Worm (Caenorhabditis elegans) whole organism, L1 larva: ENCODE measurements around the gene pqn-65.
A peak's percentile ranks its signal among the peaks of the same experiment; 100 is the strongest.

Source experiments
- C04F5.9 ChIP-seq: sonication (generic microtip); optimal IDR thresholded peaks from 2 replicates; lab custom pipeline; 2016; ENCODE audit warnings: missing genetic modification characterization, missing compliant biosample characterization
- C16A3.4 ChIP-seq: fragments of 150-350 bp; optimal IDR thresholded peaks from 2 replicates; lab custom pipeline; 2014; ENCODE audit warnings: missing biosample characterization, missing genetic modification characterization
- C34B4.2 ChIP-seq: sonication (generic microtip); optimal IDR thresholded peaks from 2 replicates; lab custom pipeline; 2017; ENCODE audit warnings: mild to moderate bottlenecking, missing genetic modification characterization, missing compliant biosample characterization
- alr-1 ChIP-seq: fragments of 200-800 bp; sonication (Bioruptor generic); optimal IDR thresholded peaks from 2 replicates; lab custom pipeline; 2018; ENCODE audit warnings: borderline replicate concordance, mild to moderate bottlenecking, missing genetic modification characterization, missing compliant biosample characterization
- ama-1 ChIP-seq: fragments of 150-350 bp; optimal IDR thresholded peaks from 2 replicates; lab custom pipeline; 2014
- blmp-1 ChIP-seq: fragments of 150-350 bp; optimal IDR thresholded peaks from 2 replicates; lab custom pipeline; 2014; ENCODE audit warnings: missing biosample characterization, missing genetic modification characterization
- ceh-63 ChIP-seq: fragments of 200-800 bp; sonication (Bioruptor generic); optimal IDR thresholded peaks from 2 replicates; lab custom pipeline; 2018; ENCODE audit warnings: mild to moderate bottlenecking, missing genetic modification characterization, missing compliant biosample characterization
- ceh-8 ChIP-seq: fragments of 200-800 bp; sonication (Bioruptor generic); optimal IDR thresholded peaks from 2 replicates; lab custom pipeline; 2018; ENCODE audit warnings: mild to moderate bottlenecking, missing genetic modification characterization, moderate library complexity, missing compliant biosample characterization
- ces-1 ChIP-seq: fragments of 150-350 bp; optimal IDR thresholded peaks from 2 replicates; lab custom pipeline; 2014; ENCODE audit warnings: missing biosample characterization, missing genetic modification reagents, missing genetic modification characterization
- dpl-1 ChIP-seq, 3 experiments: fragments of 150-350 bp in 2 of 3; sonication (generic microtip) in 1 of 3; optimal IDR thresholded peaks; 2 replicates each; lab custom pipeline; 2014 to 2017; ENCODE audit warnings: missing biosample characterization in 3 of 3, missing genetic modification characterization in 3 of 3, missing genetic modification reagents in 3 of 3
- efl-1 ChIP-seq, 4 experiments: fragments of 150-350 bp; optimal IDR thresholded peaks in 3 of 4; peaks in 1 of 4; 1 replicate in 1 of 4; 2 replicates in 3 of 4; lab custom pipeline; 2014; ENCODE audit warnings: missing biosample characterization in 2 of 4, missing genetic modification characterization in 2 of 4, missing genetic modification reagents in 2 of 4
- efl-3 ChIP-seq: fragments of 200-800 bp; sonication (Bioruptor generic); optimal IDR thresholded peaks from 2 replicates; lab custom pipeline; 2018; ENCODE audit warnings: mild to moderate bottlenecking, missing genetic modification characterization, missing compliant biosample characterization
- egl-27 ChIP-seq, 2 experiments: fragments of 150-350 bp in 1 of 2; sonication (generic microtip); optimal IDR thresholded peaks; 3 replicates each; lab custom pipeline; 2017 to 2018; ENCODE audit warnings: missing biosample characterization in 2 of 2, missing genetic modification characterization in 2 of 2, missing genetic modification reagents in 2 of 2
- elt-2 ChIP-seq: sonication (generic microtip); optimal IDR thresholded peaks from 2 replicates; lab custom pipeline; 2016; ENCODE audit warnings: missing genetic modification characterization, mild to moderate bottlenecking, inconsistent platforms, missing compliant biosample characterization, missing genetic modification reagents
- elt-3 ChIP-seq, 6 experiments: fragments of 150-350 bp in 1 of 6; sonication (generic microtip); optimal IDR thresholded peaks; 2 replicates each; lab custom pipeline; 2017 to 2018; ENCODE audit warnings: missing biosample characterization in 6 of 6, missing genetic modification characterization in 6 of 6, inconsistent platforms in 1 of 6
- ets-5 ChIP-seq: fragments of 200-800 bp; sonication (Bioruptor generic); IDR thresholded peaks from 2 replicates; pipeline ENCODE4 v1.3.6; 2022; ENCODE audit warnings: missing genetic modification characterization, missing compliant biosample characterization
- fkh-10 ChIP-seq: sonication (generic microtip); optimal IDR thresholded peaks from 2 replicates; lab custom pipeline; 2017; ENCODE audit warnings: missing biosample characterization, missing genetic modification reagents, missing genetic modification characterization
- fkh-8 ChIP-seq: sonication (generic microtip); optimal IDR thresholded peaks from 2 replicates; lab custom pipeline; 2016; ENCODE audit warnings: mild to moderate bottlenecking, missing genetic modification characterization, missing compliant biosample characterization
- fos-1 ChIP-seq: fragments of 150-350 bp; optimal IDR thresholded peaks from 2 replicates; lab custom pipeline; 2014; ENCODE audit warnings: missing biosample characterization, missing genetic modification characterization
- grh-1 ChIP-seq: fragments of 200-800 bp; sonication (Bioruptor generic); IDR thresholded peaks from 2 replicates; pipeline ENCODE4 v1.3.6; 2022; ENCODE audit warnings: missing genetic modification reagents, missing genetic modification characterization, missing compliant biosample characterization
- hlh-17 ChIP-seq: fragments of 200-800 bp; sonication (Bioruptor generic); optimal IDR thresholded peaks from 2 replicates; lab custom pipeline; 2018; ENCODE audit warnings: missing genetic modification characterization, mild to moderate bottlenecking, missing compliant biosample characterization, moderate library complexity, borderline replicate concordance
- hlh-4 ChIP-seq: sonication (generic microtip); optimal IDR thresholded peaks from 2 replicates; lab custom pipeline; 2016; ENCODE audit warnings: mild to moderate bottlenecking, missing genetic modification characterization, missing compliant biosample characterization
- lin-14 ChIP-seq: fragments of 200-800 bp; sonication (Bioruptor generic); optimal IDR thresholded peaks from 2 replicates; lab custom pipeline; 2018; ENCODE audit warnings: mild to moderate bottlenecking, missing genetic modification characterization, moderate library complexity, missing compliant biosample characterization
- lin-15B ChIP-seq: fragments of 150-350 bp; sonication (generic microtip); optimal IDR thresholded peaks from 3 replicates; lab custom pipeline; 2014; ENCODE audit warnings: missing biosample characterization, missing genetic modification characterization
- lir-3 ChIP-seq: sonication (generic microtip); optimal IDR thresholded peaks from 2 replicates; lab custom pipeline; 2016; ENCODE audit warnings: mild to moderate bottlenecking, missing genetic modification characterization, moderate library complexity, missing compliant biosample characterization; ENCODE audit not compliant: poor library complexity
- lsy-2 ChIP-seq, 2 experiments: fragments of 150-350 bp; optimal IDR thresholded peaks; 2 replicates each; lab custom pipeline; 2014; ENCODE audit warnings: missing biosample characterization in 2 of 2, missing genetic modification characterization in 2 of 2
- mab-9 ChIP-seq: fragments of 200-800 bp; sonication (Bioruptor generic); IDR thresholded peaks from 2 replicates; pipeline ENCODE4 v1.3.6; 2022; ENCODE audit warnings: missing genetic modification reagents, missing genetic modification characterization, missing compliant biosample characterization
- mdl-1 ChIP-seq, 2 experiments: fragments of 150-350 bp; optimal IDR thresholded peaks; 2 replicates each; lab custom pipeline; 2014 to 2017; ENCODE audit warnings: missing biosample characterization in 2 of 2, missing genetic modification characterization in 2 of 2, inconsistent platforms in 1 of 2
- mef-2 ChIP-seq: fragments of 150-350 bp; optimal IDR thresholded peaks from 2 replicates; lab custom pipeline; 2014; ENCODE audit warnings: missing biosample characterization, missing genetic modification characterization
- mep-1 ChIP-seq: fragments of 150-350 bp; optimal IDR thresholded peaks from 2 replicates; lab custom pipeline; 2014; ENCODE audit warnings: missing biosample characterization, missing genetic modification characterization
- nhr-12 ChIP-seq: sonication (generic microtip); optimal IDR thresholded peaks from 2 replicates; lab custom pipeline; 2017; ENCODE audit warnings: missing biosample characterization, missing genetic modification characterization
- nhr-20 ChIP-seq: sonication (generic microtip); optimal IDR thresholded peaks from 2 replicates; lab custom pipeline; 2016; ENCODE audit warnings: mild to moderate bottlenecking, missing genetic modification characterization, missing compliant biosample characterization
- nhr-71 ChIP-seq: sonication (generic microtip); optimal IDR thresholded peaks from 2 replicates; lab custom pipeline; 2016; ENCODE audit warnings: mild to moderate bottlenecking, missing genetic modification characterization, moderate library complexity, missing compliant biosample characterization
- nhr-76 ChIP-seq: sonication (generic microtip); optimal IDR thresholded peaks from 2 replicates; lab custom pipeline; 2017; ENCODE audit warnings: missing biosample characterization, missing genetic modification characterization
- nhr-77 ChIP-seq: fragments of 150-350 bp; optimal IDR thresholded peaks from 2 replicates; lab custom pipeline; 2014; ENCODE audit warnings: missing biosample characterization, missing genetic modification characterization
- nhr-84 ChIP-seq: sonication (generic microtip); optimal IDR thresholded peaks from 2 replicates; lab custom pipeline; 2017; ENCODE audit warnings: missing biosample characterization, missing genetic modification characterization
- nhr-85 ChIP-seq: sonication (generic microtip); peaks from one replicate; lab custom pipeline; 2016; ENCODE audit warnings: missing genetic modification characterization, inconsistent platforms, missing compliant biosample characterization
- pag-3 ChIP-seq: sonication (generic microtip); optimal IDR thresholded peaks from 2 replicates; lab custom pipeline; 2017; ENCODE audit warnings: missing genetic modification characterization, mild to moderate bottlenecking, missing compliant biosample characterization, antibody characterized with exemption, borderline replicate concordance; ENCODE audit not compliant: insufficient read depth
- pax-3 ChIP-seq: fragments of 200-800 bp; sonication (Bioruptor generic); optimal IDR thresholded peaks from 2 replicates; lab custom pipeline; 2018; ENCODE audit warnings: mild to moderate bottlenecking, missing genetic modification characterization, moderate library complexity, missing compliant biosample characterization
- snu-23 ChIP-seq: sonication (generic microtip); optimal IDR thresholded peaks from 2 replicates; lab custom pipeline; 2016; ENCODE audit warnings: missing genetic modification characterization, missing compliant biosample characterization
- sptf-1 ChIP-seq: fragments of 150-350 bp; optimal IDR thresholded peaks from 2 replicates; lab custom pipeline; 2014; ENCODE audit warnings: missing biosample characterization, missing genetic modification characterization
- swsn-7 ChIP-seq: sonication (generic microtip); optimal IDR thresholded peaks from 2 replicates; lab custom pipeline; 2016; ENCODE audit warnings: missing genetic modification characterization, missing compliant biosample characterization
- tbx-2 ChIP-seq: sonication (generic microtip); optimal IDR thresholded peaks from 2 replicates; lab custom pipeline; 2016; ENCODE audit warnings: missing genetic modification characterization, missing compliant biosample characterization
- tlp-1 ChIP-seq: fragments of 150-350 bp; optimal IDR thresholded peaks from 2 replicates; lab custom pipeline; 2014; ENCODE audit warnings: missing biosample characterization, missing genetic modification characterization
- unc-130 ChIP-seq: fragments of 150-350 bp; optimal IDR thresholded peaks from 2 replicates; lab custom pipeline; 2017; ENCODE audit warnings: missing biosample characterization, missing genetic modification characterization, inconsistent platforms
- unc-30 ChIP-seq: sonication (generic microtip); optimal IDR thresholded peaks from 2 replicates; lab custom pipeline; 2017; ENCODE audit warnings: missing biosample characterization, missing genetic modification characterization
- unc-86 ChIP-seq: sonication (generic microtip); optimal IDR thresholded peaks from 2 replicates; lab custom pipeline; 2016; ENCODE audit warnings: missing genetic modification characterization, missing compliant biosample characterization
- unc-98 ChIP-seq: fragments of 200-800 bp; sonication (Bioruptor generic); IDR thresholded peaks from 2 replicates; pipeline ENCODE4 v1.3.6; 2022; ENCODE audit warnings: missing genetic modification characterization, missing compliant biosample characterization
- vab-15 ChIP-seq: sonication (generic microtip); optimal IDR thresholded peaks from 2 replicates; lab custom pipeline; 2017; ENCODE audit warnings: missing genotype, mild to moderate bottlenecking, missing genetic modification characterization, missing compliant biosample characterization
- xbp-1 ChIP-seq: sonication (generic microtip); optimal IDR thresholded peaks from 2 replicates; lab custom pipeline; 2016; ENCODE audit warnings: missing genetic modification characterization, missing compliant biosample characterization
- ztf-11 ChIP-seq, 2 experiments: sonication (generic microtip); optimal IDR thresholded peaks; 2 replicates each; lab custom pipeline; 2016 to 2017; ENCODE audit warnings: missing genetic modification characterization in 2 of 2, missing biosample characterization in 1 of 2, missing compliant biosample characterization in 1 of 2
- ztf-4 ChIP-seq: fragments of 150-350 bp; optimal IDR thresholded peaks from 2 replicates; lab custom pipeline; 2014; ENCODE audit warnings: missing biosample characterization, missing genetic modification characterization

The pqn-65 gene

ce11 chrX:4662293-4662825 is 42.9 kb upstream of the pqn-65 start (continued):
- peak; percentile 77 for TF ChIP-seq elt-2
- peak; percentile 56 for TF ChIP-seq C16A3.4 (tag; lab: Kevin White, UChicago)
- no peak for TF ChIP-seq mab-9
- TF ChIP-seq egl-27 (tag; optimal IDR thresholded peaks at IDR 0.05; lab: Kevin White, UChicago), result no peak
- no peak for TF ChIP-seq pax-3
- peak; percentile 77 for TF ChIP-seq nhr-20 (tag; lab: Kevin White, UChicago)
- TF ChIP-seq ets-5 (GFP tag; lab: Robert Waterston, UW), result no peak
- peak; percentile 18 for TF ChIP-seq lir-3
- no peak for TF ChIP-seq unc-30 (tag; lab: Kevin White, UChicago)
- TF ChIP-seq xbp-1 (tag; lab: Kevin White, UChicago), result peak; percentile 66
- peak; percentile 85 for TF ChIP-seq lin-14 (GFP tag; lab: Kevin White, UChicago)
- no peak for TF ChIP-seq ces-1
- peak; percentile 31 to 53 for TF ChIP-seq efl-1 (optimal IDR thresholded peaks at IDR 0.05; lab: Kevin White, UChicago)
- peak in 1 of 2 experiments; percentile 88 for TF ChIP-seq efl-1 (GFP tag; optimal IDR thresholded peaks at IDR 0.05 in 1 of 2; lab: Kevin White, UChicago)
- TF ChIP-seq nhr-71 (tag; lab: Kevin White, UChicago), result peak; percentile 75
- TF ChIP-seq mep-1 (tag; lab: Kevin White, UChicago), result peak; percentile 80
- no peak for TF ChIP-seq tlp-1 (tag; lab: Kevin White, UChicago)
- TF ChIP-seq C04F5.9 (tag; lab: Kevin White, UChicago), result no peak
- TF ChIP-seq nhr-77 (tag; lab: Kevin White, UChicago), result peak; percentile 57
- TF ChIP-seq pag-3 (tag; lab: Kevin White, UChicago), result no peak
- TF ChIP-seq C34B4.2 (tag; lab: Kevin White, UChicago), result no peak
- TF ChIP-seq ceh-63 (GFP tag; lab: Kevin White, UChicago), result no peak
- no peak for TF ChIP-seq hlh-17 (GFP tag; lab: Kevin White, UChicago)
- TF ChIP-seq ztf-4 (tag; lab: Kevin White, UChicago), result no peak
- TF ChIP-seq nhr-12 (tag; lab: Kevin White, UChicago), result no peak
- no peak for TF ChIP-seq sptf-1 (tag; lab: Kevin White, UChicago)
- no peak for TF ChIP-seq nhr-76 (tag; lab: Kevin White, UChicago)
- peak in 1 of 2 experiments; percentile 57 for TF ChIP-seq mdl-1 (tag; optimal IDR thresholded peaks at IDR 0.05; lab: Kevin White, UChicago)
- TF ChIP-seq dpl-1 (GFP tag; optimal IDR thresholded peaks at IDR 0.05; lab: Kevin White, UChicago), result peak; percentile 12 to 40 (median 38)
- TF ChIP-seq unc-98 (GFP tag; lab: Robert Waterston, UW), result no peak
- no peak for TF ChIP-seq fos-1 (tag; lab: Kevin White, UChicago)
- peak; percentile 61 for TF ChIP-seq tbx-2 (tag; lab: Kevin White, UChicago)
- TF ChIP-seq lsy-2 (tag; optimal IDR thresholded peaks at IDR 0.05; lab: Kevin White, UChicago), result peak; percentile 28 to 61
- peak; percentile 95 for TF ChIP-seq nhr-85
- TF ChIP-seq fkh-8 (tag; lab: Kevin White, UChicago), result no peak
- TF ChIP-seq elt-3 (tag; optimal IDR thresholded peaks at IDR 0.05; lab: Kevin White, UChicago), result peak in 3 of 6 experiments; percentile 32 to 50 (median 39)
- TF ChIP-seq mef-2 (tag; lab: Kevin White, UChicago), result no peak
- TF ChIP-seq snu-23, result peak; percentile 77
- no peak for TF ChIP-seq ceh-8 (GFP tag; lab: Kevin White, UChicago)
- TF ChIP-seq vab-15 (tag; lab: Kevin White, UChicago), result no peak
- TF ChIP-seq nhr-84 (tag; lab: Kevin White, UChicago), result no peak
- TF ChIP-seq hlh-4 (tag; lab: Kevin White, UChicago), result no peak
- TF ChIP-seq fkh-10 (GFP tag; lab: Kevin White, UChicago), result no peak
- peak; percentile 13 for TF ChIP-seq unc-130
- no peak for TF ChIP-seq unc-86
- no peak for TF ChIP-seq alr-1 (tag; lab: Kevin White, UChicago)
- no peak for TF ChIP-seq ztf-11 (tag; optimal IDR thresholded peaks at IDR 0.05; lab: Kevin White, UChicago)
- TF ChIP-seq ama-1 (lab: Kevin White, UChicago), result no peak
- TF ChIP-seq blmp-1 (tag; lab: Kevin White, UChicago), result peak; percentile 98
- no peak for TF ChIP-seq lin-15B (tag; lab: Kevin White, UChicago)
- peak; percentile 49 for TF ChIP-seq swsn-7
- no peak for TF ChIP-seq efl-3 (GFP tag; lab: Kevin White, UChicago)
- peak; percentile 54 for TF ChIP-seq grh-1 (GFP tag; lab: Robert Waterston, UW)
